Fruit fly (Drosophila melanogaster) whole organism, embryonic: ENCODE measurements around the gene CG3071.

Experiments
- Asciz ChIP-seq: fragments of 200-800 bp; sonication (Bioruptor generic); optimal IDR thresholded peaks from 2 replicates; lab custom pipeline; 2017; ENCODE audit warnings: missing biosample characterization, mild to moderate bottlenecking, missing genetic modification characterization, missing genetic modification reagents
- B-H1 ChIP-seq: fragments of 200-800 bp; sonication (Bioruptor generic); IDR thresholded peaks from 3 replicates; pipeline ENCODE4 v1.3.6; 2022; ENCODE audit warnings: missing biosample characterization, missing genetic modification characterization
- CG10209 ChIP-seq: fragments of 200-800 bp; sonication (Bioruptor generic); optimal IDR thresholded peaks from 3 replicates; lab custom pipeline; 2017; ENCODE audit warnings: missing biosample characterization, mild to moderate bottlenecking, missing genetic modification characterization, missing genetic modification reagents
- CG1024 ChIP-seq: fragments of 200-800 bp; sonication (Bioruptor generic); IDR thresholded peaks from 2 replicates; pipeline ENCODE4 v1.3.6; 2022; ENCODE audit warnings: missing biosample characterization, missing genetic modification characterization
- CG10321 ChIP-seq: fragments of 200-800 bp; sonication (Bioruptor generic); IDR thresholded peaks from 2 replicates; pipeline ENCODE4 v1.3.6; 2022; ENCODE audit warnings: missing biosample characterization, missing genetic modification characterization
- CG10366 ChIP-seq: fragments of 200-800 bp; sonication (Bioruptor generic); IDR thresholded peaks from 2 replicates; pipeline ENCODE4 v1.3.6; 2022; ENCODE audit warnings: missing biosample characterization, missing genetic modification characterization
- CG10565 ChIP-seq: fragments of 200-800 bp; sonication (Bioruptor generic); optimal IDR thresholded peaks from 3 replicates; lab custom pipeline; 2016; ENCODE audit warnings: missing biosample characterization, mild to moderate bottlenecking, missing genetic modification characterization
- CG11398 ChIP-seq: fragments of 200-800 bp; sonication (Bioruptor generic); optimal IDR thresholded peaks from 2 replicates; lab custom pipeline; 2016; ENCODE audit warnings: missing biosample characterization, missing genetic modification characterization
- CG17328 ChIP-seq: fragments of 200-800 bp; sonication (Bioruptor generic); IDR thresholded peaks from 2 replicates; pipeline ENCODE4 v1.3.6; 2022; ENCODE audit warnings: missing biosample characterization, missing genetic modification characterization
- CG17359 ChIP-seq: fragments of 200-800 bp; sonication (Bioruptor generic); optimal IDR thresholded peaks from 3 replicates; lab custom pipeline; 2018; ENCODE audit warnings: missing biosample characterization, mild to moderate bottlenecking, missing genetic modification characterization, moderate library complexity
- CG17568 ChIP-seq: fragments of 200-800 bp; sonication (Bioruptor generic); optimal IDR thresholded peaks from 2 replicates; lab custom pipeline; 2018; ENCODE audit warnings: missing biosample characterization, mild to moderate bottlenecking, missing genetic modification characterization, moderate library complexity
- CG30020 ChIP-seq: fragments of 200-800 bp; optimal IDR thresholded peaks from 2 replicates; lab custom pipeline; 2019; ENCODE audit warnings: missing biosample characterization, mild to moderate bottlenecking, missing genetic modification characterization, moderate library complexity
- CG31441 ChIP-seq: fragments of 200-800 bp; sonication (Bioruptor generic); IDR thresholded peaks from 2 replicates; pipeline ENCODE4 v1.3.6; 2022; ENCODE audit warnings: missing biosample characterization, missing genetic modification characterization
- CG34422 ChIP-seq: fragments of 200-800 bp; sonication (Bioruptor generic); IDR thresholded peaks from 3 replicates; pipeline ENCODE4 v1.3.6; 2022; ENCODE audit warnings: missing biosample characterization, missing genetic modification characterization
- CG4282 ChIP-seq: fragments of 200-800 bp; sonication (Bioruptor generic); optimal IDR thresholded peaks from 2 replicates; lab custom pipeline; 2016; ENCODE audit warnings: missing biosample characterization, missing genetic modification characterization
- CG4424 ChIP-seq: fragments of 200-800 bp; sonication (Bioruptor generic); optimal IDR thresholded peaks from 3 replicates; lab custom pipeline; 2016; ENCODE audit warnings: missing biosample characterization, missing genetic modification characterization
- CG5180 ChIP-seq: fragments of 200-800 bp; sonication (Bioruptor generic); optimal IDR thresholded peaks from 3 replicates; lab custom pipeline; 2017; ENCODE audit warnings: missing biosample characterization, missing genetic modification characterization, mild to moderate bottlenecking, moderate library complexity, missing genetic modification reagents
- CG5245 ChIP-seq: fragments of 200-800 bp; sonication (Bioruptor generic); optimal IDR thresholded peaks from 3 replicates; lab custom pipeline; 2016; ENCODE audit warnings: missing biosample characterization, missing genetic modification characterization
- CG6272 ChIP-seq: fragments of 200-800 bp; sonication (Bioruptor generic); IDR thresholded peaks from 2 replicates; pipeline ENCODE4 v1.3.6; 2022; ENCODE audit warnings: missing biosample characterization, missing genetic modification characterization
- CG6765 ChIP-seq: fragments of 200-800 bp; sonication (Bioruptor generic); optimal IDR thresholded peaks from 3 replicates; lab custom pipeline; 2017; ENCODE audit warnings: missing biosample characterization, mild to moderate bottlenecking, missing genetic modification characterization
- CG8290 ChIP-seq, 3 experiments: fragments of 200-800 bp; sonication (Bioruptor generic); optimal IDR thresholded peaks; 2 replicates each; lab custom pipeline; 2016 to 2019; ENCODE audit warnings: missing biosample characterization in 3 of 3, missing genetic modification characterization in 3 of 3, mild to moderate bottlenecking in 2 of 3, moderate library complexity in 1 of 3
- CG8478 ChIP-seq: fragments of >200 bp; optimal IDR thresholded peaks from 2 replicates; lab custom pipeline; 2018
- CG8944 ChIP-seq: fragments of 200-800 bp; sonication (Bioruptor generic); optimal IDR thresholded peaks from 3 replicates; lab custom pipeline; 2016; ENCODE audit warnings: missing biosample characterization, missing genetic modification characterization
- CG9609 ChIP-seq: fragments of 200-800 bp; sonication (Bioruptor generic); optimal IDR thresholded peaks from 3 replicates; lab custom pipeline; 2016; ENCODE audit warnings: missing biosample characterization, missing genetic modification characterization
- D19A ChIP-seq: fragments of 200-800 bp; optimal IDR thresholded peaks from 3 replicates; lab custom pipeline; 2019; ENCODE audit warnings: missing biosample characterization, mild to moderate bottlenecking, missing genetic modification characterization, moderate library complexity
- NC2α ChIP-seq: fragments of 200-800 bp; sonication (Bioruptor generic); optimal IDR thresholded peaks from 2 replicates; lab custom pipeline; 2016; ENCODE audit warnings: missing biosample characterization, missing genetic modification characterization
- NC2β ChIP-seq: fragments of 200-800 bp; sonication (Bioruptor generic); optimal IDR thresholded peaks from 2 replicates; lab custom pipeline; 2016; ENCODE audit warnings: missing biosample characterization, missing genetic modification characterization
- Nf-YA ChIP-seq: fragments of 200-800 bp; sonication (Bioruptor generic); IDR thresholded peaks from 2 replicates; pipeline ENCODE4 v1.3.6; 2022; ENCODE audit warnings: missing biosample characterization, missing genetic modification characterization
- Nf-YC ChIP-seq: fragments of 200-800 bp; optimal IDR thresholded peaks from 3 replicates; lab custom pipeline; 2019; ENCODE audit warnings: missing biosample characterization, mild to moderate bottlenecking, missing genetic modification characterization, moderate library complexity
- NfI ChIP-seq: fragments of 200-800 bp; sonication (Bioruptor generic); optimal IDR thresholded peaks from 3 replicates; lab custom pipeline; 2018; ENCODE audit warnings: missing biosample characterization, mild to moderate bottlenecking, missing genetic modification characterization, moderate library complexity
- Poxn ChIP-seq: fragments of 200-800 bp; sonication (Bioruptor generic); IDR thresholded peaks from 2 replicates; pipeline ENCODE4 v1.3.6; 2022; ENCODE audit warnings: missing biosample characterization, missing genetic modification characterization
- Xbp1 ChIP-seq: fragments of 200-800 bp; sonication (Bioruptor generic); optimal IDR thresholded peaks from 3 replicates; lab custom pipeline; 2016; ENCODE audit warnings: missing biosample characterization, mild to moderate bottlenecking, missing genetic modification characterization
- ash1 ChIP-seq: fragments of 200-800 bp; sonication (Bioruptor generic); optimal IDR thresholded peaks from 2 replicates; lab custom pipeline; 2018; ENCODE audit warnings: missing biosample characterization, mild to moderate bottlenecking, missing genetic modification characterization
- ato ChIP-seq: fragments of 200-800 bp; sonication (Bioruptor generic); IDR thresholded peaks from 2 replicates; pipeline ENCODE4 v1.3.6; 2022; ENCODE audit warnings: missing biosample characterization, missing genetic modification characterization; ENCODE audit not compliant: partially characterized antibody
- chinmo ChIP-seq: fragments of 200-800 bp; sonication (Bioruptor generic); IDR thresholded peaks from 4 replicates; pipeline ENCODE4 v1.3.6; 2022; ENCODE audit warnings: missing biosample characterization, missing genetic modification characterization; ENCODE audit not compliant: partially characterized antibody
- da ChIP-seq: fragments of 200-800 bp; sonication (Bioruptor generic); optimal IDR thresholded peaks from 2 replicates; lab custom pipeline; 2016; ENCODE audit warnings: missing biosample characterization, missing genetic modification characterization
- disco-r ChIP-seq: fragments of 200-800 bp; sonication (Bioruptor generic); optimal IDR thresholded peaks from 2 replicates; lab custom pipeline; 2016; ENCODE audit warnings: missing biosample characterization, missing genetic modification characterization
- dmrt11E ChIP-seq: fragments of 200-800 bp; sonication (Bioruptor generic); optimal IDR thresholded peaks from 3 replicates; lab custom pipeline; 2018; ENCODE audit warnings: missing biosample characterization, mild to moderate bottlenecking, missing genetic modification characterization, moderate library complexity
- dysf ChIP-seq: fragments of 200-800 bp; sonication (Bioruptor generic); IDR thresholded peaks from 3 replicates; pipeline ENCODE4 v1.3.6; 2022; ENCODE audit warnings: missing biosample characterization, missing genetic modification characterization
- fd3F ChIP-seq: fragments of 200-800 bp; sonication (Bioruptor generic); optimal IDR thresholded peaks from 2 replicates; lab custom pipeline; 2018; ENCODE audit warnings: missing biosample characterization, mild to moderate bottlenecking, missing genetic modification characterization, moderate library complexity
- gt ChIP-seq: fragments of 200-800 bp; sonication (Bioruptor generic); IDR thresholded peaks from 2 replicates; pipeline ENCODE4 v1.3.6; 2022; ENCODE audit warnings: missing biosample characterization, missing genetic modification characterization
- odd ChIP-seq: fragments of 200-800 bp; sonication (Bioruptor generic); optimal IDR thresholded peaks from 2 replicates; lab custom pipeline; 2017; ENCODE audit warnings: missing biosample characterization, mild to moderate bottlenecking, missing genetic modification characterization
- otp ChIP-seq: fragments of 200-800 bp; sonication (Bioruptor generic); IDR thresholded peaks from 3 replicates; pipeline ENCODE4, ENCODE4 v1.3.6; 2022; ENCODE audit warnings: missing biosample characterization, missing genetic modification characterization
- pnt ChIP-seq: fragments of 200-800 bp; sonication (Bioruptor generic); optimal IDR thresholded peaks from 3 replicates; lab custom pipeline; 2016; ENCODE audit warnings: missing biosample characterization, missing genetic modification characterization
- psq ChIP-seq: fragments of 200-800 bp; sonication (Bioruptor generic); optimal IDR thresholded peaks from 2 replicates; lab custom pipeline; 2017; ENCODE audit warnings: missing biosample characterization, missing genetic modification characterization
- sisA ChIP-seq: fragments of 200-800 bp; sonication (Bioruptor generic); IDR thresholded peaks from 2 replicates; pipeline ENCODE4 v1.3.6; 2022; ENCODE audit warnings: missing biosample characterization, missing genetic modification characterization
- sr ChIP-seq: fragments of 200-800 bp; sonication (Bioruptor generic); IDR thresholded peaks from 3 replicates; pipeline ENCODE4 v1.3.6; 2022; ENCODE audit warnings: missing biosample characterization, missing genetic modification characterization
- stc ChIP-seq: fragments of 200-800 bp; sonication (Bioruptor generic); IDR thresholded peaks from 2 replicates; pipeline ENCODE4 v1.3.6; 2022; ENCODE audit warnings: missing biosample characterization, missing genetic modification characterization
- tx ChIP-seq: fragments of 200-800 bp; sonication (Bioruptor generic); optimal IDR thresholded peaks from 2 replicates; lab custom pipeline; 2016; ENCODE audit warnings: missing biosample characterization, missing genetic modification characterization

The CG3071 gene

DNA sequence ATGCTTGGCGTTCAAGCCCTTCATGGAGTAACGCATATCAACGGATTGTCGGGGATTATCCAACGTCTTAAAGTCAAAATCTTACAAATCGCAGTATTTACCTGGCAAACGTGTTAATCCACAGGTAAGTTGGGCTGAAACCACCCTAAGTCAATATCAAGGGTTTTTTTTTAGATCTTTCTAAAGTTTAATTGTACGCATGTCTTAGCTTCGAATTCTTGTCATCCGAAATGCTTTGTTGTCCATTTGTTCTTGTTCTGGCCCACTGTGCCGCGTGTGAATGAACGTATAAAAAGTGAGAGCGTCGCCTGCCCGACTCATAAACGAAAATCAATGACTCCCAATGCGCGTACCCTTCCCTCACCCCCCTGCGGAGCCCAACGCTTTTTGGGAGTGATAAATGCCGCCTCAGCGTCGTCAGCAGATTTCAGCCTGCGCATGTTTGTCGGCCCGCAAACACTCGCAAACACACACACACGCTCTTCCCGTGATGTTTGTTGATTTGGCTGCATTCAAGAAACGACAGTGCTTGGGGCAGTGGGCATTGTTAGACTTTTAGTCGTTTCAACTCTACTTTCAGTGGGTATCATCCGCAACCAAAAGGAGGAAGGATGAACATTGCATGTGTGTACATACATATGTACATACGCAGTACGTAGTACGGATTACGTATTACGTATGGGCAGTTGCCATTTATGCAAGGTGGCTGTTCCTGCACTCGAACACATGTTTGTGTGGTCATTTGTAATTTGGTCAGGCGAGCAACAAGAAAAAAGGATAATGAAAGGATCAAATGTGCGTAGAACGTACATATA is 33.8 kb downstream of the CG3071 start (continued):
- TF ChIP-seq CG8290 (GFP tag; optimal IDR thresholded peaks at IDR 0.05; lab: Kevin White, UChicago) (peak; percentile 89), CG8290 (tag; optimal IDR thresholded peaks at IDR 0.05; lab: Kevin White, UChicago) (peak; percentile 75 to 83), CG1024 (no peak), CG17328 (GFP tag; lab: Robert Waterston, UW) (peak; percentile 72), pnt (GFP tag; lab: Kevin White, UChicago) (peak; percentile 92), odd (GFP tag; lab: Kevin White, UChicago) (peak; percentile 94), CG5245 (GFP tag; lab: Kevin White, UChicago) (peak; percentile 76), CG4424 (GFP tag; lab: Kevin White, UChicago) (peak; percentile 94), CG8478 (no peak), da (GFP tag; lab: Kevin White, UChicago) (peak; percentile 89), ash1 (GFP tag; lab: Kevin White, UChicago) (no peak), tx (GFP tag; lab: Kevin White, UChicago) (peak; percentile 94), disco-r (peak; percentile 89), CG5180 (GFP tag; lab: Kevin White, UChicago) (peak; percentile 85), CG6272 (GFP tag; lab: Robert Waterston, UW) (no peak), ato (no peak), sr (GFP tag; lab: Robert Waterston, UW) (no peak), CG10565 (GFP tag; lab: Kevin White, UChicago) (peak; percentile 69), chinmo (GFP tag; lab: Robert Waterston, UW) (peak; percentile 85; the same call in 3 of the 4 replicates), sisA (GFP tag; lab: Robert Waterston, UW) (peak; percentile 77), B-H1 (GFP tag; lab: Robert Waterston, UW) (no peak; the same call in 1 of the 3 replicates), CG10366 (GFP tag; lab: Robert Waterston, UW) (peak; percentile 58), CG30020 (tag; lab: Kevin White, UChicago) (peak; percentile 78), psq (GFP tag; lab: Kevin White, UChicago) (peak; percentile 51), dmrt11E (tag; lab: Kevin White, UChicago) (peak; percentile 95), NfI (GFP tag; lab: Kevin White, UChicago) (peak; percentile 89), otp (GFP tag; lab: Robert Waterston, UW) (no peak), NC2α (peak; percentile 89), stc (GFP tag; lab: Robert Waterston, UW) (peak; percentile 70), Nf-YC (tag; lab: Kevin White, UChicago) (peak; percentile 84), CG9609 (peak; percentile 94), D19A (peak; percentile 91), Nf-YA (GFP tag; lab: Robert Waterston, UW) (peak; percentile 64), Xbp1 (GFP tag; lab: Kevin White, UChicago) (peak; percentile 92), CG31441 (GFP tag; lab: Robert Waterston, UW) (peak; percentile 95), CG17568 (GFP tag; lab: Kevin White, UChicago) (peak; percentile 85), CG10321 (GFP tag; lab: Robert Waterston, UW) (peak; percentile 31; the same call in 1 of the 2 replicates), CG11398 (GFP tag; lab: Kevin White, UChicago) (peak; percentile 95), CG4282 (GFP tag; lab: Kevin White, UChicago) (peak; percentile 83), Asciz (GFP tag; lab: Kevin White, UChicago) (peak; percentile 85), NC2β (GFP tag; lab: Kevin White, UChicago) (peak; percentile 91), CG8944 (GFP tag; lab: Kevin White, UChicago) (peak; percentile 95), CG10209 (GFP tag; lab: Kevin White, UChicago) (peak; percentile 96), CG17359 (tag; lab: Kevin White, UChicago) (peak; percentile 87), Poxn (GFP tag; lab: Robert Waterston, UW) (peak; percentile 6; the same call in 1 of the 2 replicates), dysf (peak; percentile 92), CG34422 (GFP tag; lab: Robert Waterston, UW) (no peak), gt (peak; percentile 54), fd3F (peak; percentile 86), CG6765 (GFP tag; lab: Kevin White, UChicago) (peak; percentile 82)
